Worm (Caenorhabditis elegans) whole organism, L4 larva: ENCODE measurements around the gene C17H12.10.
"Not testable (repeated sequence)": the region's sequence is repeated elsewhere in the genome, so short reads cannot be mapped to it uniquely, and the experiment has no call there.

Experiments
- F26F4.8 ChIP-seq: fragments of 200-800 bp; sonication (Bioruptor generic); conservative IDR thresholded peaks from 2 replicates; pipeline ENCODE4 v1.3.6; 2022; ENCODE audit warnings: missing genetic modification characterization, missing compliant biosample characterization
- F44E2.7 ChIP-seq: fragments of 200-800 bp; sonication (Bioruptor generic); IDR thresholded peaks from 2 replicates; pipeline ENCODE4 v2.1.2; 2022; ENCODE audit warnings: missing genetic modification characterization, missing compliant biosample characterization
- R02D3.7 ChIP-seq: fragments of 150-350 bp; sonication (generic microtip); optimal IDR thresholded peaks from 3 replicates; lab custom pipeline; 2014; ENCODE audit warnings: missing biosample characterization, missing genetic modification characterization
- T26A8.4 ChIP-seq: fragments of 200-800 bp; sonication (Bioruptor generic); IDR thresholded peaks from 2 replicates; pipeline ENCODE4 v1.3.6; 2022; ENCODE audit warnings: missing genetic modification characterization, missing compliant biosample characterization
- Y105C5A.15 ChIP-seq: fragments of 200-800 bp; sonication (Bioruptor generic); IDR thresholded peaks from 2 replicates; pipeline ENCODE4 v1.3.6; 2022; ENCODE audit warnings: missing genetic modification characterization, missing compliant biosample characterization
- Y5F2A.4 ChIP-seq: fragments of 200-800 bp; sonication (Bioruptor generic); optimal IDR thresholded peaks from 2 replicates; lab custom pipeline; 2018; ENCODE audit warnings: mild to moderate bottlenecking, missing genetic modification characterization, missing compliant biosample characterization
- ZK546.5 ChIP-seq, 2 experiments: sonication (generic microtip); optimal IDR thresholded peaks; 2 replicates each; lab custom pipeline; 2017; ENCODE audit warnings: missing biosample characterization in 2 of 2, missing genetic modification characterization in 2 of 2
- aha-1 ChIP-seq: fragments of 150-350 bp; peaks from one replicate; lab custom pipeline; 2014; ENCODE audit warnings: missing biosample characterization, missing genetic modification characterization
- ama-1 ChIP-seq: fragments of 150-350 bp; optimal IDR thresholded peaks from 2 replicates; lab custom pipeline; 2014; ENCODE audit warnings: inconsistent platforms, mixed read lengths
- attf-4 ChIP-seq: sonication (generic microtip); optimal IDR thresholded peaks from 3 replicates; lab custom pipeline; 2017; ENCODE audit warnings: missing biosample characterization, missing genetic modification characterization
- ceh-28 ChIP-seq: fragments of 150-350 bp; optimal IDR thresholded peaks from 2 replicates; lab custom pipeline; 2014; ENCODE audit warnings: missing biosample characterization, missing genetic modification reagents, missing genetic modification characterization
- ceh-32 ChIP-seq: sonication (generic microtip); optimal IDR thresholded peaks from 2 replicates; lab custom pipeline; 2016; ENCODE audit warnings: mild to moderate bottlenecking, missing genetic modification characterization, missing compliant biosample characterization; ENCODE audit not compliant: poor library complexity
- ceh-62 ChIP-seq: sonication (generic microtip); optimal IDR thresholded peaks from 2 replicates; lab custom pipeline; 2017; ENCODE audit warnings: missing biosample characterization, missing genetic modification characterization
- ces-1 ChIP-seq: fragments of 150-350 bp; sonication (generic microtip); optimal IDR thresholded peaks from 4 replicates; lab custom pipeline; 2014; ENCODE audit warnings: missing biosample characterization, missing genetic modification reagents, missing genetic modification characterization
- cey-2 ChIP-seq: sonication (generic microtip); optimal IDR thresholded peaks from 3 replicates; lab custom pipeline; 2017; ENCODE audit warnings: missing genetic modification characterization, mild to moderate bottlenecking, missing compliant biosample characterization, antibody characterized with exemption, borderline replicate concordance; ENCODE audit not compliant: insufficient read depth
- daf-16 ChIP-seq, 3 experiments: sonication (generic microtip); optimal IDR thresholded peaks; 2 replicates each; lab custom pipeline; 2016 to 2017; ENCODE audit warnings: missing genetic modification characterization in 3 of 3, missing genetic modification reagents in 3 of 3, mild to moderate bottlenecking in 2 of 3, missing compliant biosample characterization in 2 of 3, missing biosample characterization in 1 of 3, moderate library complexity in 1 of 3
- daf-8 ChIP-seq: fragments of 200-800 bp; sonication (Bioruptor generic); IDR thresholded peaks from 2 replicates; pipeline ENCODE4 v1.3.6; 2022; ENCODE audit warnings: missing genetic modification characterization, missing compliant biosample characterization
- dmd-6 ChIP-seq: fragments of 200-800 bp; sonication (Bioruptor generic); IDR thresholded peaks from 2 replicates; pipeline ENCODE4 v1.3.6; 2022; ENCODE audit warnings: missing genetic modification reagents, missing genetic modification characterization, missing compliant biosample characterization
- dmd-8 ChIP-seq: fragments of 200-800 bp; sonication (Bioruptor generic); IDR thresholded peaks from 2 replicates; pipeline ENCODE4 v1.3.6; 2022; ENCODE audit warnings: missing genetic modification characterization, missing compliant biosample characterization
- dve-1 ChIP-seq: sonication (generic microtip); optimal IDR thresholded peaks from 2 replicates; lab custom pipeline; 2017; ENCODE audit warnings: antibody characterized with exemption, mild to moderate bottlenecking, missing genetic modification characterization, missing compliant biosample characterization; ENCODE audit not compliant: insufficient read depth
- hlh-11 ChIP-seq: fragments of 200-800 bp; sonication (Bioruptor generic); optimal IDR thresholded peaks from 2 replicates; lab custom pipeline; 2018; ENCODE audit warnings: mild to moderate bottlenecking, missing genetic modification characterization, missing compliant biosample characterization
- lim-7 ChIP-seq: fragments of 200-800 bp; sonication (Bioruptor generic); IDR thresholded peaks from 2 replicates; pipeline ENCODE4 v1.3.6; 2022; ENCODE audit warnings: missing genetic modification characterization, missing compliant biosample characterization
- lin-39 ChIP-seq: fragments of 150-350 bp; optimal IDR thresholded peaks from 2 replicates; lab custom pipeline; 2014; ENCODE audit warnings: missing biosample characterization, missing genetic modification reagents, missing genetic modification characterization
- lir-3 ChIP-seq: sonication (generic microtip); optimal IDR thresholded peaks from 2 replicates; lab custom pipeline; 2016; ENCODE audit warnings: mild to moderate bottlenecking, missing genetic modification characterization, missing compliant biosample characterization
- lsy-2 ChIP-seq, 2 experiments: fragments of 150-350 bp in 1 of 2; sonication (generic microtip) in 1 of 2; optimal IDR thresholded peaks; 2 replicates each; lab custom pipeline; 2014 to 2017; ENCODE audit warnings: missing biosample characterization in 2 of 2, missing genetic modification characterization in 2 of 2
- madf-9 ChIP-seq: fragments of 200-800 bp; sonication (Bioruptor generic); conservative IDR thresholded peaks from 2 replicates; pipeline ENCODE4 v1.3.6; 2022; ENCODE audit warnings: missing genetic modification reagents, missing genetic modification characterization, missing compliant biosample characterization
- mdl-1 ChIP-seq, 2 experiments: fragments of 150-350 bp in 1 of 2; sonication (generic microtip) in 1 of 2; optimal IDR thresholded peaks; 2 replicates each; lab custom pipeline; 2014 to 2017; ENCODE audit warnings: missing biosample characterization in 2 of 2, missing genetic modification characterization in 2 of 2
- nhr-111 ChIP-seq: fragments of 200-800 bp; sonication (Bioruptor generic); optimal IDR thresholded peaks from 2 replicates; lab custom pipeline; 2018; ENCODE audit warnings: mild to moderate bottlenecking, missing genetic modification characterization, missing compliant biosample characterization
- nhr-237 ChIP-seq: sonication (generic microtip); optimal IDR thresholded peaks from 2 replicates; lab custom pipeline; 2017; ENCODE audit warnings: missing biosample characterization, missing genetic modification characterization
- nhr-28 ChIP-seq: fragments of 150-350 bp; optimal IDR thresholded peaks from 2 replicates; lab custom pipeline; 2014; ENCODE audit warnings: missing biosample characterization, missing genetic modification characterization
- nhr-42 ChIP-seq: fragments of 200-800 bp; sonication (Bioruptor generic); IDR thresholded peaks from 2 replicates; pipeline ENCODE4 v1.3.6; 2022; ENCODE audit warnings: missing genetic modification characterization, missing compliant biosample characterization
- nhr-48 ChIP-seq: sonication (generic microtip); optimal IDR thresholded peaks from 2 replicates; lab custom pipeline; 2016; ENCODE audit warnings: mild to moderate bottlenecking, missing genetic modification characterization, missing compliant biosample characterization
- nhr-6 ChIP-seq: fragments of 150-350 bp; optimal IDR thresholded peaks from 2 replicates; lab custom pipeline; 2014; ENCODE audit warnings: missing biosample characterization, missing genetic modification characterization
- nhr-76 ChIP-seq: fragments of 150-350 bp; optimal IDR thresholded peaks from 2 replicates; lab custom pipeline; 2014; ENCODE audit warnings: missing biosample characterization, missing genetic modification characterization
- php-3 ChIP-seq: fragments of 200-800 bp; sonication (Bioruptor generic); IDR thresholded peaks from 2 replicates; pipeline ENCODE4 v1.3.6; 2022; ENCODE audit warnings: missing genetic modification reagents, missing genetic modification characterization, missing compliant biosample characterization
- pqm-1 ChIP-seq: sonication (generic microtip); optimal IDR thresholded peaks from 2 replicates; lab custom pipeline; 2017; ENCODE audit warnings: missing biosample characterization, missing genetic modification characterization
- sdz-12 ChIP-seq: fragments of 200-800 bp; sonication (Bioruptor generic); optimal IDR thresholded peaks from 2 replicates; lab custom pipeline; 2018; ENCODE audit warnings: mild to moderate bottlenecking, missing genetic modification characterization, missing compliant biosample characterization
- tra-1 ChIP-seq: fragments of 200-800 bp; sonication (Bioruptor generic); IDR thresholded peaks from 2 replicates; pipeline ENCODE4 v1.3.6; 2022; ENCODE audit warnings: missing genetic modification reagents, missing genetic modification characterization, missing compliant biosample characterization
- unc-62 ChIP-seq, 3 experiments: fragments of 150-350 bp in 1 of 3; sonication (generic microtip); optimal IDR thresholded peaks in 2 of 3; peaks in 1 of 3; 1 replicate in 1 of 3; 2 replicates in 2 of 3; lab custom pipeline; 2014 to 2017; ENCODE audit warnings: missing biosample characterization in 3 of 3, missing genetic modification characterization in 3 of 3, missing genetic modification reagents in 3 of 3, missing genotype in 1 of 3
- zfp-2 ChIP-seq: sonication (generic microtip); optimal IDR thresholded peaks from 2 replicates; lab custom pipeline; 2016; ENCODE audit warnings: mild to moderate bottlenecking, missing genetic modification characterization, missing compliant biosample characterization
- zfp-3 ChIP-seq: fragments of 200-800 bp; sonication (Bioruptor generic); conservative IDR thresholded peaks from 2 replicates; pipeline ENCODE4 v1.3.6; 2022; ENCODE audit warnings: missing genetic modification reagents, missing genetic modification characterization, missing compliant biosample characterization
- zip-2 ChIP-seq: fragments of 150-350 bp; optimal IDR thresholded peaks from 2 replicates; lab custom pipeline; 2014; ENCODE audit warnings: missing biosample characterization, missing genetic modification characterization
- ztf-11 ChIP-seq: fragments of 150-350 bp; optimal IDR thresholded peaks from 2 replicates; lab custom pipeline; 2014; ENCODE audit warnings: missing biosample characterization, missing genetic modification characterization

Gene C17H12.10

DNA sequence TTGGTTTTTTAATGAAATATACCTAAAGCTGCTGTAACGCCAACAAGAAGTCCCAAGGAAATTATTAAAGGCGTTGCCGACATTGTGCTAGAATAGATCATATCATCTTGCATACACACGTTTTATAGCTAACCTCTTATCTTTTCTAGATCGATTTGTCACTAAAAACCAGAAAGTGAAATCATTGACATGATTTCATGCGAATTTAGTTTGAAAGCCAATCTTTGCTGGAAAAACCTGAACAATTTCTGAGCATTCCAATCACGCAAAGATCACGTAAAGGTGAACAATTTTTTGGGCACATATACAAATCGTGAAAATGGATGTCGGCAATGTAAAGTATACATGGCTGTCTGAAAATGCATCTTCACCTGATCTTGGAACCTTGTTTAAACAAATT lies 15.8 kb downstream of the C17H12.10 start, which contains the start of gene C17H12.6:
Gene C17H12.6, minus strand, starts transcription at position 101 of the 400 bp plus-strand sequence.
- no peak for TF ChIP-seq hlh-11 (tag; lab: Kevin White, UChicago)
- no peak for TF ChIP-seq madf-9 (GFP tag; lab: Robert Waterston, UW)
- TF ChIP-seq zip-2 (tag; lab: Kevin White, UChicago): no peak
- TF ChIP-seq lir-3 (tag; lab: Kevin White, UChicago): no peak
- no peak for TF ChIP-seq cey-2 (tag; lab: Kevin White, UChicago)
- no peak for TF ChIP-seq daf-16 (GFP tag; optimal IDR thresholded peaks at IDR 0.05; lab: Kevin White, UChicago)
- TF ChIP-seq daf-16 (tag; optimal IDR thresholded peaks at IDR 0.05; lab: Kevin White, UChicago): no peak
- TF ChIP-seq ama-1 (lab: Kevin White, UChicago): no peak
- TF ChIP-seq F44E2.7 (GFP tag; lab: Robert Waterston, UW): no peak
- no peak for TF ChIP-seq ZK546.5 (tag; optimal IDR thresholded peaks at IDR 0.05; lab: Kevin White, UChicago)
- no peak for TF ChIP-seq dmd-8 (GFP tag; lab: Robert Waterston, UW)
- no peak for TF ChIP-seq nhr-48 (tag; lab: Kevin White, UChicago)
- TF ChIP-seq, all 104 proteins: peak for 0

DNA sequence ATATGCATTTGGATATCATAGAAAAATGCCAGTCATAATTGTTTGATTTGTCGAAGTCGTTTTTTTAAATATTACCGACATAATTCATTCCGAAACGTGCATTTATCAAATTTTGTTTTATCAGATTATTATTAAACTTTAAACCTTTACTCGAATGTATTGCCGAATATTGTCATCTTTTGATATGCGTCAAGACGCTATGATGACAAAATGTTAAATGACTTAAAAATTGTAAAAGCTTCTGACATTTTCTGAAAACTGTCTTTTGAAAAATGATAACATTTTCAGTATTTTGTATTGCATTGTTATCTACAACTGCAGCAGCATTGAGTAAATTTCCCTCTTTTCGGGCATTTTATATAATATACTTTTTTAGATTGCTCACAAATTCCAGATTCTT lies 18.0 kb downstream of the C17H12.10 start, which contains the start of gene H20E11.3:
Gene H20E11.3, plus strand, starts transcription at position 195 of the 400 bp plus-strand sequence.
- TF ChIP-seq aha-1 (tag; lab: Kevin White, UChicago) (peak; percentile 38), dve-1 (tag; lab: Kevin White, UChicago) (peak; percentile 4), nhr-76 (tag; lab: Kevin White, UChicago) (no peak), daf-16 (GFP tag; optimal IDR thresholded peaks at IDR 0.05; lab: Kevin White, UChicago) (no peak), daf-16 (tag; optimal IDR thresholded peaks at IDR 0.05; lab: Kevin White, UChicago) (peak; percentile 37), dmd-6 (GFP tag; lab: Robert Waterston, UW) (peak; percentile 59; the same call in 1 of the 2 replicates), php-3 (GFP tag; lab: Robert Waterston, UW) (no peak), pqm-1 (tag; lab: Kevin White, UChicago) (peak; percentile 19), nhr-6 (no peak), Y105C5A.15 (GFP tag; lab: Robert Waterston, UW) (no peak)
- TF ChIP-seq, all 104 proteins: peak for 5

DNA sequence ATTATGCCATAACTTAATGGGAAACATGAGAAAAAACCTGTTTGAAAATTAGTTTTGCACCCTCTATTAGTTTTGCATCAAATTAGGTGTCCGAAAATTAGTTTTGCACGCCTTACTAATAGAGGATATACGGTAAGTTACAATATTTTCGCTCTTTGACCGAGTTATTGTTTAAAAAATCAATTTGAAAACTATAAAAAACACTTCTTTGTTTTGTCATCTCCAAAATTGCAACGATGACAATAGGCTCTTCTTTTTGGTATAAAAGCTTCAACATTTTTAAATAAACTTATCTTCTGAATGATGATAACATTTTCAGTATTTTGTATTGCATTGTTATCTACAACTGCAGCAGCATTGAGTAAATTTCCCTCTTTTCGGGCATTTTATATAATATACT lies 20.9 kb downstream of the C17H12.10 start, which contains the start of gene H20E11.2:
Gene H20E11.2, plus strand, starts transcription at position 301 of the 400 bp plus-strand sequence.
- TF ChIP-seq unc-62 (GFP tag; optimal IDR thresholded peaks at IDR 0.05 in 1 of 2; lab: Kevin White, UChicago); unc-62 (tag; optimal IDR thresholded peaks at IDR 0.05; lab: Kevin White, UChicago); ces-1; lim-7 (GFP tag; lab: Robert Waterston, UW): not testable (repeated sequence)

ce11 chrIV:6829902-6830301 lies 23.3 kb downstream of the C17H12.10 start, which contains the start of gene H20E11.1:
TSS of gene H20E11.1 (plus strand) at chrIV:6830145.
- TF ChIP-seq tra-1 (no peak), nhr-28 (tag; lab: Kevin White, UChicago) (peak; percentile 36), pqm-1 (tag; lab: Kevin White, UChicago) (peak; percentile 67), zfp-3 (no peak), ztf-11 (tag; lab: Kevin White, UChicago) (no peak), ceh-28 (tag; lab: Kevin White, UChicago) (no peak), F26F4.8 (no peak), attf-4 (tag; lab: Kevin White, UChicago) (no peak), sdz-12 (GFP tag; lab: Kevin White, UChicago) (no peak), ceh-32 (tag; lab: Kevin White, UChicago) (no peak), nhr-48 (tag; lab: Kevin White, UChicago) (no peak), zfp-2 (tag; lab: Kevin White, UChicago) (no peak), lsy-2 (tag; optimal IDR thresholded peaks at IDR 0.05; lab: Kevin White, UChicago) (no peak), T26A8.4 (no peak), ceh-62 (tag; lab: Kevin White, UChicago) (no peak), php-3 (GFP tag; lab: Robert Waterston, UW) (peak; percentile 81; the same call in 1 of the 2 replicates), lin-39 (tag; lab: Kevin White, UChicago) (no peak), nhr-42 (no peak), dve-1 (tag; lab: Kevin White, UChicago) (peak; percentile 23), R02D3.7 (tag; lab: Kevin White, UChicago) (no peak), daf-16 (GFP tag; optimal IDR thresholded peaks at IDR 0.05; lab: Kevin White, UChicago) (no peak), daf-16 (tag; optimal IDR thresholded peaks at IDR 0.05; lab: Kevin White, UChicago) (peak; percentile 30), dmd-6 (GFP tag; lab: Robert Waterston, UW) (0 out of 2 replicates have a peak, but pooled peaks have one; percentile 18), nhr-237 (tag; lab: Kevin White, UChicago) (no peak), dmd-8 (GFP tag; lab: Robert Waterston, UW) (no peak), mdl-1 (tag; optimal IDR thresholded peaks at IDR 0.05; lab: Kevin White, UChicago) (no peak), Y5F2A.4 (GFP tag; lab: Kevin White, UChicago) (no peak), daf-8 (GFP tag; lab: Robert Waterston, UW) (no peak), nhr-111 (GFP tag; lab: Kevin White, UChicago) (no peak), ces-1 (no peak)
